Fruit fly (Drosophila melanogaster) Kc167 (cell line): Measurements from ENCODE around the gene Uba2.

Experiments
- Myc ChIP-seq: fragments of >200 bp; optimal IDR thresholded peaks from 2 replicates; lab custom pipeline; 2017; ENCODE audit warnings: missing external identifiers
- Sin3A ChIP-seq: fragments of >200 bp; optimal IDR thresholded peaks from 2 replicates; lab custom pipeline; 2018; ENCODE audit warnings: missing external identifiers
- h ChIP-seq: fragments of >200 bp; optimal IDR thresholded peaks from 3 replicates; lab custom pipeline; 2018; ENCODE audit warnings: missing external identifiers
- insv ChIP-seq: fragments of >200 bp; optimal IDR thresholded peaks from 3 replicates; lab custom pipeline; 2018; ENCODE audit warnings: missing external identifiers
- psq ChIP-seq: fragments of >200 bp; optimal IDR thresholded peaks from 2 replicates; lab custom pipeline; 2017; ENCODE audit warnings: missing external identifiers
- ttk ChIP-seq: sonication (Bioruptor generic); optimal IDR thresholded peaks from 2 replicates; lab custom pipeline; 2017; ENCODE audit warnings: missing external identifiers

Uba2 gene

dm6 chr3L:8127712-8128210 lies at the start of gene Uba2, which contains the start of gene Cds:
TSS of gene Uba2 (minus strand) at chr3L:8127818.
TSS of gene Cds (plus strand) at chr3L:8127762.
- TF ChIP-seq Myc (lab: Kevin White, UChicago): no peak
- no peak for TF ChIP-seq psq (lab: Kevin White, UChicago)
- no peak for TF ChIP-seq Sin3A (lab: Kevin White, UChicago)
- TF ChIP-seq ttk (lab: Kevin White, UChicago): no peak
- TF ChIP-seq h (lab: Kevin White, UChicago): no peak
- no peak for TF ChIP-seq insv (lab: Kevin White, UChicago)

DNA sequence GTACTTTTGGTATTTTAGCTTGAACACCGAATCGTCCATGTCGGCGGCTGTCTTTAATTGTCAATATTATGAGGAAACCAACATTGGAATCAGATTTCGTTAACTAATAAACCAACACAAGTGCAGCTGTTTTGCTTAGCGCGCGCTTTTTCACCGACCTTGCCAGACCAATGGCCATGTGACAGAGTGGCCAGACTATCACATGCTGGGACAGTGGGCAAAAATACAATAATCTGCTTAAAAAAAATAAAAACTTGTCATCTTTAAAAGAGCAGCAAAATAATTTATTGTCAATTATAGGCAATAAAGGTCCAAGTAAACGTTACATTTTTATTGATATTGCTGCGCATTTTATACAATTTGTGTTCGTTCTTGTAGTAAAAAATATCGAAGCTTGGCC lies 48.2 kb upstream of the Uba2 start, which contains the start of gene RecQ4:
Gene RecQ4 (minus strand): TSS at position 161 of the 400 bp plus-strand sequence.
- TF ChIP-seq Sin3A (lab: Kevin White, UChicago): no peak
- no peak for TF ChIP-seq h (lab: Kevin White, UChicago)
- no peak for TF ChIP-seq insv (lab: Kevin White, UChicago)
- no peak for TF ChIP-seq Myc (lab: Kevin White, UChicago)

dm6 chr3L:8165436-8165835 lies 37.8 kb upstream of the Uba2 start, which contains the start of gene CG13675:
TSS of gene CG13675 (minus strand) at chr3L:8165518.
- TF ChIP-seq psq (lab: Kevin White, UChicago) (no peak), ttk (lab: Kevin White, UChicago) (no peak), Myc (lab: Kevin White, UChicago) (no peak), Sin3A (lab: Kevin White, UChicago) (no peak), insv (lab: Kevin White, UChicago) (no peak), h (lab: Kevin White, UChicago) (no peak)

DNA sequence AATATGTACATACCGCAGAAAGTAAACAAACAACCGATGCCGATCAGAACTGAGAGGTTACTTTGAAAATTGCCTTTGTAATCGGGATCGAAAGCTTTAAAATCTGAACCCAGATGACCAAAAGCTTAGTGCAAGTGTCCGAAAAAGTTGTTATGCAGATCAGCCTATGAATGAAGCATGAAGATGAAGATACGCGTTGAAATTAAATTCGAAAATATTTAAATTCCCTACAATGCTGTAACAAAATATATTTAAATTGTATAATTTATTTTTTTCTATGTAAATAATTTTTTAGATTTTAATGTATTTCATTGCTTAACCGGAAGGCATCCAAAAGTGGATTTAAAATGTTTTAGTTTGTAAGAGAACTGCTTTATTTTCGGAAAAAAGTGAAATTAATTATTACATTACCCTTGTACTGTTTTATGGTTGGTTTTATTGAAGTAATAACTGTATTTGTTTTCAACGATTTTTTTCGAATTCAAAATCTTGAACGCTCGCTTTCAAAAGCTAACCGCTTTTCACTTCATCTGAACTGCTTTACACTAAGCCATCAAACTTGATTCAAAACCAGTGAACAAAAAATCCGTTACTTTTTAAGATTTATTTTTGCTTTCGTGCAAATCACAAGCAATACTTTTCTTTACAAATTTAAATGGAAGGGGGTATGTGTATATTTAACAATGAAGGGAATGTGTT lies 32.3 kb upstream of the Uba2 start, which contains the start of gene CG43886:
Gene CG43886 (minus strand): TSS at position 51 of the 699 bp plus-strand sequence.
- TF ChIP-seq Myc (lab: Kevin White, UChicago): no peak
- TF ChIP-seq psq (lab: Kevin White, UChicago): no peak
- no peak for TF ChIP-seq Sin3A (lab: Kevin White, UChicago)
- no peak for TF ChIP-seq insv (lab: Kevin White, UChicago)
- no peak for TF ChIP-seq ttk (lab: Kevin White, UChicago)
- TF ChIP-seq h (lab: Kevin White, UChicago): no peak

- no peak for TF ChIP-seq h (lab: Kevin White, UChicago)
These were observed 31.2 kb upstream of the Uba2 start, which contains the start of gene CG42445 for dm6 chr3L:8158715-8159380. TSS of gene CG42445 (minus strand) at chr3L:8158900.

DNA sequence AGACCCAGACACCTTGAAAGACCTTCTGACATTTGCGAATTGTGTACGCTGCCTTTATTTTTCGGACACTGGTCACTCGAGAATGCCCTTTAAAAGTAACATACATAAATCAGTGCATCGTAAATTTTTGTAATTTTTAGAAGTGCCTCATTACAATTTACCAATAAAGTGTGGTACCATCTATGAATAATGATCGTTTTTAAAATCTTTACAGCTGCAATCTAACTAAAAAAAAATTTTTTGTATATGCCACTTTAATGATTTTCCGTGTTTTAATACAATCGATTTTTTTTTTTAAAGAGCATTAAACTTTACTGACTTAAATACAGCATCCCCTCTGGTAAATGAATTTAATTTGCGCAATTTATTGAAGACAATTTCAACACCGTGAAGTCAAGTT lies 29.5 kb upstream of the Uba2 start:
- TF ChIP-seq Myc (lab: Kevin White, UChicago) (no peak), Sin3A (lab: Kevin White, UChicago) (no peak)

DNA sequence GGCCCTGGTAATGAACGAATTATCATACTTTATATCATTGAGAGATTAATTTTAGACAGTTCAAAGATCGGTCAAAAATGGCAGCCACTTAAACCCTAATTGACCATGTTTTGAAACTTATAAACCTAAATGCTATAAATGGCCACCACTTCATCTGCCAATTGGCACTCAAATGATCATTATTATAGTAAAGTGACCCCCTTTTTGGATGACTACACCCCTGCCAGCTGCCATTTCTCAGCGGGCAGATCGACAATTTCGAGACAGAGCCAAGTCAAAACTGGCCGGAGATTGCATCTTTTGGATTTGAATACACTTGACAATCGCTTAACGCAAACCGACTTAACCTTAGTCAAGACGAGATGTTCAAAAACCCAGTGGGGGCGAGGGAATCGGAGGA lies 28.6 kb upstream of the Uba2 start:
- TF ChIP-seq h (lab: Kevin White, UChicago) (no peak), insv (lab: Kevin White, UChicago) (no peak), psq (lab: Kevin White, UChicago) (no peak), ttk (lab: Kevin White, UChicago) (no peak), Sin3A (lab: Kevin White, UChicago) (no peak)

- no peak for TF ChIP-seq ttk (lab: Kevin White, UChicago)
- no peak for TF ChIP-seq h (lab: Kevin White, UChicago)
- no peak for TF ChIP-seq Myc (lab: Kevin White, UChicago)
- no peak for TF ChIP-seq insv (lab: Kevin White, UChicago)
- no peak for TF ChIP-seq Sin3A (lab: Kevin White, UChicago)
- no peak for TF ChIP-seq psq (lab: Kevin White, UChicago)
These were observed 27.7 kb upstream of the Uba2 start for dm6 chr3L:8155324-8155723.

DNA sequence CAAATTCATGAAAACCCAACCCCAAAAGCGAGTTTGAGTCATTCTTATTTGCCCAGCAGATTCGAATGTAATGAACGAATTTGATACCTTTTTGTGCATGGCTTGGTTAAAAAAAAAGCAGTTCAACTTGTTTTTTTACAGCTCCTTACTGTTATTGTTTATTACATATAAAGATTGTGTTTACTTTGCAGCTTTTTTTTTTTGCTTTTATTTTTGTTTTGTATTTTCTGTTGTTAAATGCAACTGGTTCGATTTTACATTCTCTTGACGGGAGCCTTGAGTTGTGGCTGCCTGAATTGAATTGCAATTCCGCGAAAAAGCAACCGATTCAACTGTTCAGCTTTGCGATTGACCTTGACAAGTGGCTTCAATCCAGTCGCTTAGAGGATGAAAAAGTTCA lies 26.9 kb upstream of the Uba2 start:
- TF ChIP-seq Sin3A (lab: Kevin White, UChicago) (no peak), psq (lab: Kevin White, UChicago) (no peak), ttk (lab: Kevin White, UChicago) (no peak), Myc (lab: Kevin White, UChicago) (no peak), insv (lab: Kevin White, UChicago) (no peak), h (lab: Kevin White, UChicago) (no peak)

DNA sequence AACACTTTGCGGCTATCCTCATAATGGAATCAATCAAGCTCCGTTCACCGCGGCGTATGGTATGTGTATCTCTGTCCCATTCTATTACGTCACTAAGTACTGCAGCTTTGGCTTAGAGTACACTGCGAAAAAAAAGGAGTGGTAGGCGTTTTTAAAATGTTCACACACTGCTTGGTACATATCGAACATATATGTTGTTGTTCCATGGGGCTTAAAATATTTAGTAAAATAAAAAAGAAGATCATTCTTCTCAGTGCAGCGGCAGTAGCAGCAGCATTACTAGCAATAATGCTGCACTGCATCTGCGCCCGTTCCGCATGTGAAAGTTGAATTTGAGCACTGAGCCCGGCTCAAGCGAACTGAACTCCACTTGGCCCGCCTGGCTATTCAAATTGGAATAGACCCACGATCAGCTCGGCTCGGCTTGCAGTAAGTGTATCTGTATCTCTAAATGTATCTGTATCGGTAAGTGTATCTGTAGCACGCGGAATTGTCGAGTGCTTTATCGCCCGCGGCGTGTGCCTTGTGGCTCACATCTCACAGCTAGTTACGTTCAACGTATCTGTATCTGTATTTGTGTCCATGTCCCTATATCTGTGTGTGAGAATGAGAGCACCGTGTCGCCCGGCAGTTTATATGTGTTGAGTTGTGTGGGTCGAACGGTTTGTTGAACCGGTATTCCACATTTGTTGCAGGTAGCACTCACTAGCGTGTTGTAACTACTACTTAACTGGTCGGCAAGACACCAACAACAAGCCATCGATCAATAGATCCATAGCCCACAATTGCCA lies 25.8 kb upstream of the Uba2 start:
- TF ChIP-seq h (lab: Kevin White, UChicago): no peak
- no peak for TF ChIP-seq psq (lab: Kevin White, UChicago)
- no peak for TF ChIP-seq Myc (lab: Kevin White, UChicago)
- no peak for TF ChIP-seq ttk (lab: Kevin White, UChicago)

dm6 chr3L:8151727-8152199 lies 24.1 kb upstream of the Uba2 start, which contains the start of gene CG13676:
TSS of gene CG13676 (minus strand) at chr3L:8151813.
- TF ChIP-seq insv (lab: Kevin White, UChicago) (no peak), h (lab: Kevin White, UChicago) (no peak), Myc (lab: Kevin White, UChicago) (no peak)
